Worm (Caenorhabditis elegans): ENCODE data around the gene fbxb-95.
"Not testable (repeated sequence)": the region's sequence is repeated elsewhere in the genome, so short reads cannot be mapped to it uniquely, and the experiment has no call there.

ce11 chrII:1854094-1854493 is at the start of gene fbxb-95:
- not testable (repeated sequence) for TF ChIP-seq scrt-1 (GFP tag; IDR thresholded peaks at IDR 0.05); pes-1 (GFP tag; IDR thresholded peaks at IDR 0.05); ama-1 (optimal IDR thresholded peaks at IDR 0.05); tra-4 (tag; optimal IDR thresholded peaks at IDR 0.05); ceh-13 (GFP tag; optimal IDR thresholded peaks at IDR 0.05); ets-7 (tag; optimal IDR thresholded peaks at IDR 0.05)
